Worm (Caenorhabditis elegans): ENCODE results near the gene Y60A3A.25.
"Not testable (repeated sequence)": the region's sequence is repeated elsewhere in the genome, so short reads cannot be mapped to it uniquely, and the experiment has no call there.

Gene Y60A3A.25

ce11 chrV:19948993-19949392 is 45.0 kb downstream of the Y60A3A.25 start, which contains the start of gene tmed-4:
Gene tmed-4 (minus strand): TSS chrV:19949093.
- TF ChIP-seq W03F9.2, dao-5, him-1 (tag; optimal IDR thresholded peaks at IDR 0.05): not testable (repeated sequence)

DNA sequence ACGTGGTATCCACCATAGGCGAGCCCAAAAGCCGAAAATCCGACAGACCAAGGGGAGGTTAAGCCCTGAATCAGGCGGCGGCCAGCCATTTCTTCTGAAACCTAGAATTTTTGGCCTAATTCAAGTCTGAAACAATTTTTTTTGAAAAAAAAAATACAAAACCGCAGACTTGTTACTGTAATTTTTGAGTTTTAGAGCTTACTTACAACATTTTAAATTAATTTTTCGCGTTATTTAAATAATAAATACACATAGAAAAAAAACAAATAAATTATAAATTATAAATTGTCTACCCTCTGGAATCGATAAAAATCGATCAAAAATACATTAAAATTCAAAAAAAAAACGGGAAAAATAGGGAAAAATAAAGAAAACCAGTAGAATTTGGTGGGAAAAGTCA is 47.5 kb downstream of the Y60A3A.25 start, which contains the start of gene dhs-24:
TSS of gene dhs-24 (minus strand) at position 101 of the 400 bp plus-strand sequence.
- TF ChIP-seq him-1 (tag; optimal IDR thresholded peaks at IDR 0.05) (no peak), dao-5 (tag; optimal IDR thresholded peaks at IDR 0.05) (no peak), W03F9.2 (tag; optimal IDR thresholded peaks at IDR 0.05) (no peak)
